In genomic region chrX:4718114-4718513, ce11 we compare ENCODE assay signal across 6 worm cellular contexts.
TF ChIP-seq lines count a peak whose summit lies in the region.

No protein-coding gene starts in this region.

TF ChIP-seq in whole organism, L1 larva, 84 proteins besides CTCF, POLR2A, EP300 and RAD21:
- TF ChIP-seq nhr-84 (tag; optimal IDR thresholded peaks at IDR 0.05; lab: Kevin White, UChicago) (no peak), lin-14 (GFP tag; optimal IDR thresholded peaks at IDR 0.05; lab: Kevin White, UChicago) (peak; percentile 52), nhr-11 (tag; optimal IDR thresholded peaks at IDR 0.05; lab: Kevin White, UChicago) (no peak), fkh-10 (GFP tag; optimal IDR thresholded peaks at IDR 0.05; lab: Kevin White, UChicago) (peak; percentile 50)

TF ChIP-seq in whole organism, L2 larva, 48 proteins besides CTCF, POLR2A, EP300 and RAD21:
- TF ChIP-seq C34F6.9 (tag; optimal IDR thresholded peaks at IDR 0.05; lab: Kevin White, UChicago) (peak; percentile 8), crh-2 (tag; optimal IDR thresholded peaks at IDR 0.05; lab: Kevin White, UChicago) (no peak)

TF ChIP-seq in whole organism, L3 larva, 47 proteins besides CTCF, POLR2A, EP300 and RAD21:
- TF ChIP-seq fkh-10 (GFP tag; optimal IDR thresholded peaks at IDR 0.05; lab: Kevin White, UChicago) = peak; percentile 64
- no peak for TF ChIP-seq eor-1 (tag; optimal IDR thresholded peaks at IDR 0.05; lab: Kevin White, UChicago)

TF ChIP-seq in whole organism, L4 larva, 104 proteins besides CTCF, POLR2A, EP300 and RAD21:
- TF ChIP-seq fkh-10 (GFP tag; optimal IDR thresholded peaks at IDR 0.05; lab: Kevin White, UChicago) (peak; percentile 62), aha-1 (tag; lab: Kevin White, UChicago) (peak; percentile 77), ctbp-1 (GFP tag; IDR thresholded peaks at IDR 0.05; lab: Robert Waterston, UW) (0 out of 2 replicates have a peak, but pooled peaks have one; percentile 34), lin-15B (tag; optimal IDR thresholded peaks at IDR 0.05; lab: Kevin White, UChicago) (no peak)

TF ChIP-seq in whole organism, late embryonic, 69 proteins besides CTCF, POLR2A, EP300 and RAD21:
- TF ChIP-seq unc-42 (tag; optimal IDR thresholded peaks at IDR 0.05; lab: Kevin White, UChicago) (peak; percentile 72), sox-2 (GFP tag; IDR thresholded peaks at IDR 0.05; lab: Robert Waterston, UW) (no peak)

TF ChIP-seq in whole organism, mixed stage, embryonic, 35 proteins besides CTCF, POLR2A, EP300 and RAD21:
- TF ChIP-seq lin-32 (GFP tag; optimal IDR thresholded peaks at IDR 0.05; lab: Kevin White, UChicago) = no peak
- no peak for TF ChIP-seq unc-39 (tag; optimal IDR thresholded peaks at IDR 0.05; lab: Kevin White, UChicago)
- no peak for TF ChIP-seq nhr-76 (tag; optimal IDR thresholded peaks at IDR 0.05; lab: Kevin White, UChicago)
- TF ChIP-seq M03D4.4 (tag; optimal IDR thresholded peaks at IDR 0.05; lab: Kevin White, UChicago) = no peak
- TF ChIP-seq ces-1 (GFP tag; optimal IDR thresholded peaks at IDR 0.05; lab: Kevin White, UChicago) = peak; percentile 66
- no peak for TF ChIP-seq mls-2 (tag; optimal IDR thresholded peaks at IDR 0.05; lab: Kevin White, UChicago)
- no peak for TF ChIP-seq snpc-4 (tag; optimal IDR thresholded peaks at IDR 0.05; lab: Kevin White, UChicago)
TF ChIP-seq in whole organism, mixed stage, embryonic: peak in this region for 1.

Comparison
In these comparisons a context has a peak if more than half of its experiments do, and no peak if none do; other contexts are left out.
1. Of the 29 proteins assayed by ChIP-seq in both whole organism, L4 larva and whole organism, L1 larva: peak only in whole organism, L4 larva: aha-1; only in whole organism, L1 larva: none; in both: fkh-10; in neither: 27.